Fruit fly (Drosophila melanogaster) whole organism, wandering third instar larva: ENCODE results near the gene CG33521.

Experiments
- Abd-B ChIP-seq: fragments of >200 bp; optimal IDR thresholded peaks from 2 replicates; lab custom pipeline; 2017; ENCODE audit warnings: missing biosample characterization, missing genetic modification characterization
- CG32264 ChIP-seq: fragments of 200-800 bp; sonication (Bioruptor generic); optimal IDR thresholded peaks from 2 replicates; lab custom pipeline; 2016; ENCODE audit warnings: missing biosample characterization, missing genetic modification characterization
- CG9705 ChIP-seq: fragments of 200-800 bp; sonication (Bioruptor generic); optimal IDR thresholded peaks from 2 replicates; lab custom pipeline; 2018; ENCODE audit warnings: missing biosample characterization, mild to moderate bottlenecking, missing genetic modification characterization
- CrebA ChIP-seq: fragments of 200-800 bp; sonication (Bioruptor generic); optimal IDR thresholded peaks from 2 replicates; lab custom pipeline; 2016; ENCODE audit warnings: missing biosample characterization, mild to moderate bottlenecking, missing genetic modification characterization, borderline replicate concordance
- Dfd ChIP-seq: fragments of >200 bp; optimal IDR thresholded peaks from 2 replicates; lab custom pipeline; 2017; ENCODE audit warnings: missing biosample characterization, missing genetic modification characterization
- Dif ChIP-seq: fragments of 200-275, 200-300 bp; sonication (Bioruptor generic); optimal IDR thresholded peaks from 2 replicates; lab custom pipeline; 2018; ENCODE audit warnings: missing biosample characterization, missing genetic modification characterization; ENCODE audit not compliant: partially characterized antibody
- GATAd ChIP-seq: sonication (Bioruptor generic); optimal IDR thresholded peaks from 2 replicates; lab custom pipeline; 2016; ENCODE audit warnings: missing biosample characterization, missing genetic modification characterization
- Hr78 ChIP-seq: fragments of >200 bp; optimal IDR thresholded peaks from 2 replicates; lab custom pipeline; 2017; ENCODE audit warnings: missing biosample characterization, missing genetic modification characterization
- Hr83 ChIP-seq: fragments of 200-300 bp; sonication (Bioruptor generic); optimal IDR thresholded peaks from 2 replicates; lab custom pipeline; 2016; ENCODE audit warnings: missing biosample characterization, mild to moderate bottlenecking, missing genetic modification characterization, moderate library complexity; ENCODE audit not compliant: poor library complexity, severe bottlenecking
- Jra ChIP-seq: sonication (Bioruptor generic); optimal IDR thresholded peaks from 2 replicates; lab custom pipeline; 2016; ENCODE audit warnings: missing biosample characterization, missing genetic modification characterization
- Mio ChIP-seq: sonication (Bioruptor generic); optimal IDR thresholded peaks from 2 replicates; lab custom pipeline; 2016; ENCODE audit warnings: missing biosample characterization, missing genetic modification characterization
- N ChIP-seq: fragments of >200 bp; optimal IDR thresholded peaks from 2 replicates; lab custom pipeline; 2018; ENCODE audit warnings: missing biosample characterization, missing external identifiers, missing genetic modification characterization
- OdsH ChIP-seq: fragments of 200-800 bp; sonication (Bioruptor generic); optimal IDR thresholded peaks from 2 replicates; lab custom pipeline; 2016; ENCODE audit warnings: missing biosample characterization, mild to moderate bottlenecking, missing genetic modification characterization
- Rel ChIP-seq, 2 experiments: fragments of 200-800 bp; sonication (Bioruptor generic) in 1 of 2; optimal IDR thresholded peaks; 2 replicates in 1 of 2; 3 replicates in 1 of 2; lab custom pipeline; 2016 to 2019; ENCODE audit warnings: mild to moderate bottlenecking in 2 of 2, missing biosample characterization in 2 of 2, missing genetic modification characterization in 2 of 2, moderate library complexity in 1 of 2
- Vsx2 ChIP-seq: fragments of 200-300, 225-300 bp; sonication (Bioruptor generic); optimal IDR thresholded peaks from 2 replicates; lab custom pipeline; 2018; ENCODE audit warnings: missing biosample characterization, missing genetic modification characterization; ENCODE audit not compliant: partially characterized antibody
- br ChIP-seq: fragments of 200-800 bp; sonication (Bioruptor generic); optimal IDR thresholded peaks from 2 replicates; lab custom pipeline; 2016; ENCODE audit warnings: missing biosample characterization, missing genetic modification characterization
- dl ChIP-seq, 2 experiments: fragments of 175-275, 200-275 bp in 1 of 2; fragments of 200-275 bp in 1 of 2; sonication (Bioruptor generic); optimal IDR thresholded peaks; lab custom pipeline; 2018; ENCODE audit warnings: mild to moderate bottlenecking in 2 of 2, missing biosample characterization in 2 of 2, missing genetic modification characterization in 2 of 2, moderate library complexity in 2 of 2; ENCODE audit not compliant: partially characterized antibody in 2 of 2, insufficient read depth in 1 of 2
- foxo ChIP-seq, 2 experiments: fragments of 200-800 bp; sonication (Bioruptor generic); optimal IDR thresholded peaks; 2 replicates in 1 of 2; 3 replicates in 1 of 2; lab custom pipeline; 2016 to 2017; ENCODE audit warnings: missing biosample characterization in 2 of 2, missing genetic modification characterization in 2 of 2
- h ChIP-seq: fragments of 200-800 bp; sonication (Bioruptor generic); optimal IDR thresholded peaks from 3 replicates; lab custom pipeline; 2016; ENCODE audit warnings: missing biosample characterization, mild to moderate bottlenecking, missing genetic modification characterization
- pan ChIP-seq: fragments of >200 bp; optimal IDR thresholded peaks from 2 replicates; lab custom pipeline; 2017
- psq ChIP-seq: fragments of 200-800 bp; sonication (Bioruptor generic); optimal IDR thresholded peaks from 3 replicates; lab custom pipeline; 2017; ENCODE audit warnings: missing biosample characterization, mild to moderate bottlenecking, missing genetic modification characterization, moderate library complexity
- sage ChIP-seq: fragments of 200-800 bp; sonication (Bioruptor generic); optimal IDR thresholded peaks from 2 replicates; lab custom pipeline; 2016; ENCODE audit warnings: missing biosample characterization, mild to moderate bottlenecking, missing genetic modification characterization
- sv ChIP-seq: fragments of 200-800 bp; sonication (Bioruptor generic); optimal IDR thresholded peaks from 3 replicates; lab custom pipeline; 2016; ENCODE audit warnings: missing biosample characterization, missing genetic modification characterization
- tai ChIP-seq: sonication (Bioruptor generic); optimal IDR thresholded peaks from 2 replicates; lab custom pipeline; 2016; ENCODE audit warnings: missing biosample characterization, missing genetic modification characterization
- usp ChIP-seq: fragments of >200 bp; optimal IDR thresholded peaks from 2 replicates; lab custom pipeline; 2017; ENCODE audit warnings: missing biosample characterization, missing genetic modification characterization
- woc ChIP-seq: sonication (Bioruptor generic); optimal IDR thresholded peaks from 2 replicates; lab custom pipeline; 2016; ENCODE audit warnings: missing biosample characterization, mild to moderate bottlenecking, missing genetic modification characterization

The CG33521 gene

DNA sequence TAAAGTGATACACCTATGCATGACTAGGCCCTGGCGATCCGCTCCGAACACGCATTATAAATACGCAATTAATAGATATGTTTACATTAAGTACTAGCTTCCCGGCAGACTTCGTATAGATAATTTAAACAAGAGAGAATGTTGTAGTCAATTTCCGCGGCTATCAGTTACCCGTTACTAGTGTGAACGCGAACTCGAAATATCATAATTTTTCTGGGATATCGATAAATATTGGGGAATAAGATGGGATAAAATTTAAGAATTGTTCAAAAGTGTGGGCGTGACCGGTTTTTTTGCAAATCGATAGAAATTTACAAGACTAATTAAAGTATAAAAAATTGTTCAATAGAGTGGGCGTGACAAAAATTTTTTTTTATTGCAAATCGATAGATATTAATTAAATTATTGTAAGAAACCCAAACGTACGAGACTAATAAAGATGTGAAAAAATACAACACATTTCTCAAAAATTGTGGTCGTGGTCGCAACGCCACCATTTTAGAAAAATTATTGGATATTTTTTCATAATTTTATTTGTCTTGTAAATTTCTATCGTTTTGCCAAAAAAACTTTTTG is 37.5 kb upstream of the CG33521 start:
- TF ChIP-seq GATAd (no peak), Dfd (GFP tag; lab: Kevin White, UChicago) (peak; percentile 65), Jra (GFP tag; lab: Kevin White, UChicago) (no peak)

DNA sequence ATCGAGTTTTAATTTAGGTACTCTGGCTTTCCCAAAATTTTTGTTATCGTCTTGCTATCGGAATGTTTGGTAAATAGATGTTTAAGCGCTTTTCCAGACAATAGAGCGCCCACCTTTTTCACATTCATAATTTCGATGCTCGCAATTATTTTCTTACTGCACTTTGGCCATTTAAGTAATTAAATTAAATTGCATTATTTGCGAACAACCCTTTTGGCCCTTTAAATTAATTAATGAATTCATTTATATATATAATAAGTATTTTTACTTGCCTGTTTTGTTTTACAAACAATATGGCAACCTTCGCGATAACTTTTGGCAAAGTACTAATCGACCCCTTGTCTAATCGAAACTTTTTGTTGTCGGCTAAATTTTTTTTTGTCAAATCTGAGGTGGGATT is 29.3 kb upstream of the CG33521 start:
- TF ChIP-seq N (GFP tag; lab: Kevin White, UChicago) (no peak), h (GFP tag; lab: Kevin White, UChicago) (no peak), CG32264 (GFP tag; lab: Kevin White, UChicago) (no peak), Hr83 (GFP tag; lab: Kevin White, UChicago) (no peak)

dm6 chr4:1162058-1162457 is 23.5 kb upstream of the CG33521 start, which contains the start of gene CG32017:
Gene CG32017, minus strand, starts transcription at chr4:1162158.
- TF ChIP-seq psq (GFP tag; lab: Kevin White, UChicago), result no peak
- no peak for TF ChIP-seq Hr78 (GFP tag; lab: Kevin White, UChicago)
- TF ChIP-seq OdsH (GFP tag; lab: Kevin White, UChicago), result no peak
- TF ChIP-seq CG32264 (GFP tag; lab: Kevin White, UChicago), result no peak
- no peak for TF ChIP-seq Vsx2 (GFP tag; lab: Kevin White, UChicago)
- no peak for TF ChIP-seq foxo (GFP tag; optimal IDR thresholded peaks at IDR 0.05; lab: Kevin White, UChicago)
- TF ChIP-seq dl (GFP tag; optimal IDR thresholded peaks at IDR 0.05; lab: Kevin White, UChicago; ENCODE audit: insufficient read depth in 1 of 2, partially characterized antibody in 2 of 2), result no peak
- no peak for TF ChIP-seq N (GFP tag; lab: Kevin White, UChicago)
- no peak for TF ChIP-seq Mio (GFP tag; lab: Kevin White, UChicago)
- no peak for TF ChIP-seq br
- TF ChIP-seq tai (GFP tag; lab: Kevin White, UChicago), result no peak
- TF ChIP-seq CrebA (GFP tag; lab: Kevin White, UChicago), result no peak

dm6 chr4:1175156-1175555 is 10.4 kb upstream of the CG33521 start:
- no peak for TF ChIP-seq N (GFP tag; lab: Kevin White, UChicago)
- TF ChIP-seq pan (lab: Kevin White, UChicago), result no peak
- no peak for TF ChIP-seq Jra (GFP tag; lab: Kevin White, UChicago)
- TF ChIP-seq Vsx2 (GFP tag; lab: Kevin White, UChicago), result no peak
- TF ChIP-seq Mio (GFP tag; lab: Kevin White, UChicago), result no peak
- TF ChIP-seq Abd-B, result no peak
- no peak for TF ChIP-seq tai (GFP tag; lab: Kevin White, UChicago)
- TF ChIP-seq CrebA (GFP tag; lab: Kevin White, UChicago), result no peak
- TF ChIP-seq usp, result no peak
- TF ChIP-seq Hr83 (GFP tag; lab: Kevin White, UChicago), result no peak
- TF ChIP-seq Rel (GFP tag; optimal IDR thresholded peaks at IDR 0.05; lab: Kevin White, UChicago), result no peak
- no peak for TF ChIP-seq Rel (tag; optimal IDR thresholded peaks at IDR 0.05; lab: Kevin White, UChicago)
- no peak for TF ChIP-seq Dif
- no peak for TF ChIP-seq sv (GFP tag; lab: Kevin White, UChicago)
- no peak for TF ChIP-seq CG9705 (GFP tag; lab: Kevin White, UChicago)
- TF ChIP-seq sage (GFP tag; lab: Kevin White, UChicago), result no peak
- TF ChIP-seq OdsH (GFP tag; lab: Kevin White, UChicago), result no peak
- no peak for TF ChIP-seq Dfd (GFP tag; lab: Kevin White, UChicago)
- TF ChIP-seq foxo (GFP tag; optimal IDR thresholded peaks at IDR 0.05; lab: Kevin White, UChicago), result no peak
- TF ChIP-seq, all 38 proteins: peak for 0

- TF ChIP-seq Hr78 (GFP tag; lab: Kevin White, UChicago), result peak; percentile 85
- peak; percentile 25 for TF ChIP-seq tai (GFP tag; lab: Kevin White, UChicago)
- peak; percentile 66 for TF ChIP-seq N (GFP tag; lab: Kevin White, UChicago)
- TF ChIP-seq woc (GFP tag; lab: Kevin White, UChicago), result peak; percentile 78
- TF ChIP-seq GATAd, result no peak
- TF ChIP-seq br, result no peak
- no peak for TF ChIP-seq Jra (GFP tag; lab: Kevin White, UChicago)
These were observed 3.9 kb upstream of the CG33521 start, which contains the start of gene pho for dm6 chr4:1181591-1182125. Gene pho, minus strand, starts transcription at chr4:1181628.
